Fruit fly (Drosophila melanogaster) whole organism, embryonic: Measurements from ENCODE around the gene Plap.

Source experiments
- Ada2b ChIP-seq: fragments of 200-800 bp; sonication (Bioruptor generic); IDR thresholded peaks from 2 replicates; pipeline ENCODE4 v1.3.6; 2022; ENCODE audit warnings: missing biosample characterization, missing genetic modification characterization
- Bdp1 ChIP-seq: fragments of 200-800 bp; sonication (Bioruptor generic); optimal IDR thresholded peaks from 3 replicates; lab custom pipeline; 2016; ENCODE audit warnings: missing biosample characterization, missing genetic modification characterization
- BtbVII ChIP-seq: fragments of 200-800 bp; sonication (Bioruptor generic); optimal IDR thresholded peaks from 3 replicates; lab custom pipeline; 2017; ENCODE audit warnings: missing biosample characterization, mild to moderate bottlenecking, missing genetic modification characterization
- CG1024 ChIP-seq: fragments of 200-800 bp; sonication (Bioruptor generic); IDR thresholded peaks from 2 replicates; pipeline ENCODE4 v1.3.6; 2022; ENCODE audit warnings: missing biosample characterization, missing genetic modification characterization
- CG10274 ChIP-seq: fragments of 200-800 bp; sonication (Bioruptor generic); optimal IDR thresholded peaks from 3 replicates; lab custom pipeline; 2017; ENCODE audit warnings: missing biosample characterization, mild to moderate bottlenecking, missing genetic modification characterization
- CG12299 ChIP-seq: fragments of 200-800 bp; sonication (Bioruptor generic); optimal IDR thresholded peaks from 2 replicates; lab custom pipeline; 2018; ENCODE audit warnings: missing biosample characterization, mild to moderate bottlenecking, missing genetic modification characterization
- CG12744 ChIP-seq: fragments of 200-800 bp; sonication (Bioruptor generic); optimal IDR thresholded peaks from 2 replicates; lab custom pipeline; 2016; ENCODE audit warnings: missing biosample characterization, missing genetic modification characterization
- CG13123 ChIP-seq: fragments of 200-800 bp; sonication (Bioruptor generic); optimal IDR thresholded peaks from 2 replicates; lab custom pipeline; 2016; ENCODE audit warnings: missing biosample characterization, missing genetic modification characterization
- CG13775 ChIP-seq: fragments of 200-800 bp; sonication (Bioruptor generic); optimal IDR thresholded peaks from 3 replicates; lab custom pipeline; 2017; ENCODE audit warnings: missing biosample characterization, mild to moderate bottlenecking, missing genetic modification characterization
- CG13894 ChIP-seq: fragments of 200-800 bp; sonication (Bioruptor generic); optimal IDR thresholded peaks from 3 replicates; lab custom pipeline; 2018; ENCODE audit warnings: missing biosample characterization, mild to moderate bottlenecking, missing genetic modification characterization, moderate library complexity
- CG17612 ChIP-seq: fragments of 200-800 bp; sonication (Bioruptor generic); IDR thresholded peaks from 2 replicates; pipeline ENCODE4 v1.3.6; 2022; ENCODE audit warnings: missing biosample characterization, missing genetic modification characterization
- CG18599 ChIP-seq: fragments of 200-800 bp; sonication (Bioruptor generic); optimal IDR thresholded peaks from 3 replicates; lab custom pipeline; 2017; ENCODE audit warnings: missing biosample characterization, missing genetic modification characterization, mild to moderate bottlenecking, moderate library complexity, missing genetic modification reagents
- CG2120 ChIP-seq: fragments of 200-800 bp; sonication (Bioruptor generic); optimal IDR thresholded peaks from 3 replicates; lab custom pipeline; 2016; ENCODE audit warnings: missing biosample characterization, missing genetic modification characterization
- CG2678 ChIP-seq: fragments of 200-800 bp; sonication (Bioruptor generic); optimal IDR thresholded peaks from 3 replicates; lab custom pipeline; 2019; ENCODE audit warnings: missing biosample characterization, mild to moderate bottlenecking, missing genetic modification characterization, moderate library complexity
- CG3065 ChIP-seq: fragments of 200-800 bp; sonication (Bioruptor generic); optimal IDR thresholded peaks from 2 replicates; lab custom pipeline; 2016; ENCODE audit warnings: missing biosample characterization, missing genetic modification characterization
- CG31441 ChIP-seq: fragments of 200-800 bp; sonication (Bioruptor generic); IDR thresholded peaks from 2 replicates; pipeline ENCODE4 v1.3.6; 2022; ENCODE audit warnings: missing biosample characterization, missing genetic modification characterization
- CG4820 ChIP-seq: fragments of 200-800 bp; sonication (Bioruptor generic); optimal IDR thresholded peaks from 3 replicates; lab custom pipeline; 2016; ENCODE audit warnings: missing biosample characterization, missing genetic modification characterization
- CG6854 ChIP-seq: fragments of 200-800 bp; sonication (Bioruptor generic); optimal IDR thresholded peaks from 3 replicates; lab custom pipeline; 2017; ENCODE audit warnings: missing biosample characterization, mild to moderate bottlenecking, missing genetic modification characterization
- CG7357 ChIP-seq: fragments of 200-800 bp; sonication (Bioruptor generic); IDR thresholded peaks from 3 replicates; pipeline ENCODE4 v1.3.6; 2022; ENCODE audit warnings: missing biosample characterization, missing genetic modification characterization
- CG9932 ChIP-seq: fragments of 200-800 bp; sonication (Bioruptor generic); IDR thresholded peaks from 2 replicates; pipeline ENCODE4 v1.3.6; 2022; ENCODE audit warnings: missing biosample characterization, missing genetic modification characterization
- Chrac-16 ChIP-seq: fragments of 200-800 bp; sonication (Bioruptor generic); optimal IDR thresholded peaks from 3 replicates; lab custom pipeline; 2016; ENCODE audit warnings: missing biosample characterization, missing genetic modification characterization
- CkIIα-i1 ChIP-seq: fragments of 200-800 bp; sonication (Bioruptor generic); IDR thresholded peaks from 2 replicates; pipeline ENCODE4 v1.3.6; 2022; ENCODE audit warnings: missing biosample characterization, missing genetic modification characterization
- Doc2 ChIP-seq: fragments of 200-800 bp; sonication (Bioruptor generic); IDR thresholded peaks from 2 replicates; pipeline ENCODE4 v1.3.6; 2022; ENCODE audit warnings: missing biosample characterization, missing genetic modification characterization
- Dp ChIP-seq: fragments of 200-800 bp; sonication (Bioruptor generic); optimal IDR thresholded peaks from 2 replicates; lab custom pipeline; 2018; ENCODE audit warnings: missing biosample characterization, mild to moderate bottlenecking, missing genetic modification characterization, moderate library complexity
- E2f2 ChIP-seq: fragments of 200-800 bp; sonication (Bioruptor generic); IDR thresholded peaks from 2 replicates; pipeline ENCODE4 v1.3.6; 2022; ENCODE audit warnings: missing biosample characterization, missing genetic modification characterization
- H15 ChIP-seq: fragments of 200-800 bp; sonication (Bioruptor generic); IDR thresholded peaks from 3 replicates; pipeline ENCODE4 v1.3.6; 2022; ENCODE audit warnings: missing biosample characterization, missing genetic modification characterization
- HLH3B ChIP-seq: fragments of 200-800 bp; sonication (Bioruptor generic); IDR thresholded peaks from 2 replicates; pipeline ENCODE4 v1.3.6; 2022; ENCODE audit warnings: missing biosample characterization, missing genetic modification characterization
- HLHmδ ChIP-seq: fragments of 200-800 bp; sonication (Bioruptor generic); optimal IDR thresholded peaks from 2 replicates; lab custom pipeline; 2018; ENCODE audit warnings: missing biosample characterization, mild to moderate bottlenecking, missing genetic modification characterization, moderate library complexity
- Poxn ChIP-seq: fragments of 200-800 bp; sonication (Bioruptor generic); IDR thresholded peaks from 2 replicates; pipeline ENCODE4 v1.3.6; 2022; ENCODE audit warnings: missing biosample characterization, missing genetic modification characterization
- Scr ChIP-seq: fragments of 200-800 bp; sonication (Bioruptor generic); IDR thresholded peaks from 2 replicates; pipeline ENCODE4 v1.3.6; 2022; ENCODE audit warnings: missing biosample characterization, missing genetic modification characterization; ENCODE audit not compliant: partially characterized antibody
- abd-A ChIP-seq: fragments of 200-800 bp; sonication (Bioruptor generic); optimal IDR thresholded peaks from 3 replicates; lab custom pipeline; 2019; ENCODE audit warnings: missing biosample characterization, mild to moderate bottlenecking, missing genetic modification characterization, moderate library complexity
- bigmax ChIP-seq: fragments of 200-800 bp; sonication (Bioruptor generic); optimal IDR thresholded peaks from 2 replicates; lab custom pipeline; 2018; ENCODE audit warnings: missing biosample characterization, mild to moderate bottlenecking, missing genetic modification characterization
- ems ChIP-seq: fragments of 200-800 bp; sonication (Bioruptor generic); optimal IDR thresholded peaks from 3 replicates; lab custom pipeline; 2016; ENCODE audit warnings: missing biosample characterization, missing genetic modification characterization
- ewg ChIP-seq: fragments of 200-800 bp; sonication (Bioruptor generic); optimal IDR thresholded peaks from 3 replicates; lab custom pipeline; 2017; ENCODE audit warnings: mild to moderate bottlenecking, missing biosample characterization, missing genetic modification reagents, missing genetic modification characterization
- fd3F ChIP-seq: fragments of 200-800 bp; sonication (Bioruptor generic); optimal IDR thresholded peaks from 2 replicates; lab custom pipeline; 2018; ENCODE audit warnings: missing biosample characterization, mild to moderate bottlenecking, missing genetic modification characterization, moderate library complexity
- gsb-n ChIP-seq: fragments of 200-800 bp; sonication (Bioruptor generic); optimal IDR thresholded peaks from 3 replicates; lab custom pipeline; 2018; ENCODE audit warnings: missing biosample characterization, mild to moderate bottlenecking, missing genetic modification characterization
- nerfin-1 ChIP-seq: fragments of 200-800 bp; sonication (Bioruptor generic); optimal IDR thresholded peaks from 3 replicates; lab custom pipeline; 2019; ENCODE audit warnings: missing biosample characterization, mild to moderate bottlenecking, missing genetic modification characterization, moderate library complexity
- pan ChIP-seq, 4 experiments: fragments of >200 bp in 3 of 4; fragments of 200-800 bp in 1 of 4; sonication (Bioruptor generic) in 1 of 4; optimal IDR thresholded peaks in 3 of 4; IDR thresholded peaks in 1 of 4; 2 replicates each; pipeline versions ENCODE4 v1.3.6 to Lab custom; 2017 to 2022; ENCODE audit warnings: missing biosample characterization in 2 of 4, missing genetic modification characterization in 2 of 4, mixed read lengths in 1 of 4
- pum ChIP-seq: fragments of 200-800 bp; sonication (Bioruptor generic); optimal IDR thresholded peaks from 2 replicates; lab custom pipeline; 2016; ENCODE audit warnings: missing biosample characterization, missing genetic modification characterization
- schlank ChIP-seq: fragments of 200-800 bp; sonication (Bioruptor generic); optimal IDR thresholded peaks from 2 replicates; lab custom pipeline; 2018; ENCODE audit warnings: missing biosample characterization, mild to moderate bottlenecking, missing genetic modification characterization
- shn ChIP-seq: fragments of 200-800 bp; sonication (Bioruptor generic); optimal IDR thresholded peaks from 3 replicates; lab custom pipeline; 2016; ENCODE audit warnings: missing biosample characterization, missing genetic modification characterization
- sim ChIP-seq: fragments of 200-800 bp; sonication (Bioruptor generic); IDR thresholded peaks from 2 replicates; pipeline ENCODE4 v1.3.6; 2022; ENCODE audit warnings: missing biosample characterization, missing genetic modification characterization
- slbo ChIP-seq: fragments of 200-800 bp; sonication (Bioruptor generic); IDR thresholded peaks from 2 replicates; pipeline ENCODE4 v1.3.6; 2022; ENCODE audit warnings: missing biosample characterization, missing genetic modification characterization
- so ChIP-seq: fragments of 200-800 bp; sonication (Bioruptor generic); IDR thresholded peaks from 3 replicates; pipeline ENCODE4 v1.3.6; 2022; ENCODE audit warnings: missing biosample characterization, missing genetic modification characterization
- tio ChIP-seq: fragments of 200-800 bp; sonication (Bioruptor generic); optimal IDR thresholded peaks from 2 replicates; lab custom pipeline; 2017; ENCODE audit warnings: missing biosample characterization, missing genetic modification characterization, inconsistent platforms
- twi ChIP-seq: fragments of 200-800 bp; optimal IDR thresholded peaks from 2 replicates; lab custom pipeline; 2019; ENCODE audit warnings: missing biosample characterization, mild to moderate bottlenecking, missing genetic modification characterization, moderate library complexity
- wek ChIP-seq: fragments of 200-800 bp; sonication (Bioruptor generic); optimal IDR thresholded peaks from 3 replicates; lab custom pipeline; 2018; ENCODE audit warnings: missing biosample characterization, mild to moderate bottlenecking, missing genetic modification characterization, moderate library complexity
- zen ChIP-seq: fragments of 200-800 bp; sonication (Bioruptor generic); optimal IDR thresholded peaks from 3 replicates; lab custom pipeline; 2018; ENCODE audit warnings: missing biosample characterization, mild to moderate bottlenecking, missing genetic modification characterization, moderate library complexity
- zen2 ChIP-seq: fragments of 200-800 bp; sonication (Bioruptor generic); IDR thresholded peaks from 3 replicates; pipeline ENCODE4 v1.3.6; 2022; ENCODE audit warnings: missing biosample characterization, missing genetic modification characterization; ENCODE audit not compliant: partially characterized antibody

Gene Plap

dm6 chr2L:1157679-1158518 lies 12.3 kb downstream of the Plap start, which contains the start of gene capt (continued):
- no peak for TF ChIP-seq CG1024 (GFP tag; lab: Robert Waterston, UW)
- TF ChIP-seq CG7357 (GFP tag; lab: Robert Waterston, UW), result no peak
- no peak for TF ChIP-seq CkIIα-i1 (GFP tag; lab: Robert Waterston, UW)
- peak; percentile 34; the same call in 1 of the 2 replicates for TF ChIP-seq Ada2b
- no peak for TF ChIP-seq shn (GFP tag; lab: Kevin White, UChicago)
- TF ChIP-seq CG4820 (GFP tag; lab: Kevin White, UChicago), result peak; percentile 16
- peak; percentile 27 for TF ChIP-seq schlank (tag; lab: Kevin White, UChicago)
- no peak for TF ChIP-seq ems
- no peak for TF ChIP-seq Bdp1
- peak; percentile 39 for TF ChIP-seq Chrac-16
- TF ChIP-seq E2f2 (GFP tag; lab: Robert Waterston, UW), result no peak
- no peak for TF ChIP-seq pum (GFP tag; lab: Kevin White, UChicago)
- peak; percentile 45 for TF ChIP-seq CG13775 (GFP tag; lab: Kevin White, UChicago)
- TF ChIP-seq H15 (GFP tag; lab: Robert Waterston, UW), result no peak
- no peak for TF ChIP-seq CG3065 (GFP tag; lab: Kevin White, UChicago)
- TF ChIP-seq zen2 (GFP tag; lab: Robert Waterston, UW), result no peak
- peak; percentile 23; the same call in 1 of the 2 replicates for TF ChIP-seq HLH3B (GFP tag; lab: Robert Waterston, UW)
- peak; percentile 54 for TF ChIP-seq CG18599 (GFP tag; lab: Kevin White, UChicago)
- TF ChIP-seq abd-A (tag; lab: Kevin White, UChicago), result peak; percentile 67
- no peak for TF ChIP-seq CG17612 (GFP tag; lab: Robert Waterston, UW)
- TF ChIP-seq CG13123 (GFP tag; lab: Kevin White, UChicago), result no peak
- no peak for TF ChIP-seq fd3F (GFP tag; lab: Kevin White, UChicago)
- TF ChIP-seq CG6854 (GFP tag; lab: Kevin White, UChicago), result no peak
- peak; percentile 22 for TF ChIP-seq BtbVII (GFP tag; lab: Kevin White, UChicago)
- peak; percentile 17 for TF ChIP-seq zen (tag; lab: Kevin White, UChicago)
- TF ChIP-seq CG31441, result peak; percentile 43; the same call in 1 of the 2 replicates
- no peak for TF ChIP-seq gsb-n
- TF ChIP-seq CG12299 (tag; lab: Kevin White, UChicago), result no peak
- no peak for TF ChIP-seq HLHmδ (GFP tag; lab: Kevin White, UChicago)
- no peak; the same call in 1 of the 2 replicates for TF ChIP-seq Scr (GFP tag; lab: Robert Waterston, UW)
- TF ChIP-seq twi (tag; lab: Kevin White, UChicago), result no peak
- TF ChIP-seq ewg (GFP tag; lab: Kevin White, UChicago), result peak; percentile 5
- no peak for TF ChIP-seq CG12744 (GFP tag; lab: Kevin White, UChicago)
- no peak for TF ChIP-seq wek (GFP tag; lab: Kevin White, UChicago)
- TF ChIP-seq Poxn (GFP tag; lab: Robert Waterston, UW), result no peak
- no peak for TF ChIP-seq sim (GFP tag; lab: Robert Waterston, UW)
- no peak for TF ChIP-seq CG10274
- no peak for TF ChIP-seq Doc2
- peak; percentile 81 for TF ChIP-seq CG9932 (GFP tag; lab: Robert Waterston, UW)
- TF ChIP-seq nerfin-1 (tag; lab: Kevin White, UChicago), result no peak
- no peak for TF ChIP-seq so
- peak; percentile 68 for TF ChIP-seq slbo (GFP tag; lab: Robert Waterston, UW)
- TF ChIP-seq CG2678, result no peak
- TF ChIP-seq CG2120 (GFP tag; lab: Kevin White, UChicago), result peak; percentile 74
- TF ChIP-seq Dp (GFP tag; lab: Kevin White, UChicago), result no peak
- TF ChIP-seq tio (GFP tag; lab: Kevin White, UChicago), result no peak
- TF ChIP-seq bigmax (GFP tag; lab: Kevin White, UChicago), result peak; percentile 52
- no peak for TF ChIP-seq pan (optimal IDR thresholded peaks at IDR 0.05; lab: Kevin White, UChicago)
- peak in 1 of 2 experiments; percentile 42 for TF ChIP-seq pan (GFP tag; optimal IDR thresholded peaks at IDR 0.05 in 1 of 2, IDR thresholded peaks at IDR 0.05 in 1 of 2)
- TF ChIP-seq CG13894, result no peak
